Fruit fly (Drosophila melanogaster) whole organism, embryonic: ENCODE data around the gene Ciz1.
A peak's percentile ranks its signal among the peaks of the same experiment; 100 is the strongest.

ENCODE experiments used
- Ada2b ChIP-seq: fragments of 200-800 bp; sonication (Bioruptor generic); IDR thresholded peaks from 2 replicates; pipeline ENCODE4 v1.3.6; 2022; ENCODE audit warnings: missing biosample characterization, missing genetic modification characterization
- Atf3 ChIP-seq: fragments of 200-800 bp; sonication (Bioruptor generic); optimal IDR thresholded peaks from 3 replicates; lab custom pipeline; 2016; ENCODE audit warnings: missing biosample characterization, missing genetic modification characterization
- CG10147 ChIP-seq: fragments of 200-800 bp; sonication (Bioruptor generic); optimal IDR thresholded peaks from 2 replicates; lab custom pipeline; 2019; ENCODE audit warnings: missing biosample characterization, mild to moderate bottlenecking, missing genetic modification characterization, moderate library complexity
- CG11247 ChIP-seq: fragments of 200-800 bp; sonication (Bioruptor generic); IDR thresholded peaks from 2 replicates; pipeline ENCODE4 v1.3.6; 2022; ENCODE audit warnings: missing biosample characterization, missing genetic modification characterization
- CG12071 ChIP-seq: fragments of 200-800 bp; sonication (Bioruptor generic); optimal IDR thresholded peaks from 3 replicates; lab custom pipeline; 2018; ENCODE audit warnings: missing biosample characterization, mild to moderate bottlenecking, missing genetic modification characterization
- CG14014 ChIP-seq: fragments of 200-800 bp; sonication (Bioruptor generic); IDR thresholded peaks from 2 replicates; pipeline ENCODE4 v1.3.6; 2022; ENCODE audit warnings: missing biosample characterization, missing genetic modification characterization
- CG14667 ChIP-seq: fragments of 200-800 bp; sonication (Bioruptor generic); IDR thresholded peaks from 2 replicates; pipeline ENCODE4 v1.3.6; 2022; ENCODE audit warnings: missing biosample characterization, missing genetic modification characterization
- CG15011 ChIP-seq: fragments of 200-800 bp; sonication (Bioruptor generic); optimal IDR thresholded peaks from 3 replicates; lab custom pipeline; 2018; ENCODE audit warnings: missing biosample characterization, mild to moderate bottlenecking, missing genetic modification characterization
- CG15269 ChIP-seq: fragments of 200-800 bp; sonication (Bioruptor generic); optimal IDR thresholded peaks from 2 replicates; lab custom pipeline; 2018; ENCODE audit warnings: missing biosample characterization, mild to moderate bottlenecking, missing genetic modification characterization, moderate library complexity
- CG17385 ChIP-seq: fragments of 200-800 bp; sonication (Bioruptor generic); optimal IDR thresholded peaks from 3 replicates; lab custom pipeline; 2018; ENCODE audit warnings: missing biosample characterization, mild to moderate bottlenecking, missing genetic modification characterization
- CG30020 ChIP-seq: fragments of 200-800 bp; optimal IDR thresholded peaks from 2 replicates; lab custom pipeline; 2019; ENCODE audit warnings: missing biosample characterization, mild to moderate bottlenecking, missing genetic modification characterization, moderate library complexity
- CG32767 ChIP-seq: fragments of 200-800 bp; sonication (Bioruptor generic); IDR thresholded peaks from 2 replicates; pipeline ENCODE4 v1.3.6; 2022; ENCODE audit warnings: missing biosample characterization, missing genetic modification characterization
- CG33213 ChIP-seq: fragments of 200-800 bp; sonication (Bioruptor generic); optimal IDR thresholded peaks from 3 replicates; lab custom pipeline; 2016; ENCODE audit warnings: missing biosample characterization, missing genetic modification characterization
- CG34376 ChIP-seq: fragments of 200-800 bp; sonication (Bioruptor generic); optimal IDR thresholded peaks from 2 replicates; lab custom pipeline; 2018; ENCODE audit warnings: missing biosample characterization, mild to moderate bottlenecking, missing genetic modification characterization
- CG3726 ChIP-seq: fragments of 200-800 bp; sonication (Bioruptor generic); IDR thresholded peaks from 3 replicates; pipeline ENCODE4, ENCODE4 v1.3.6; 2022; ENCODE audit warnings: missing biosample characterization, missing genetic modification characterization
- CG7271 ChIP-seq: fragments of 200-800 bp; sonication (Bioruptor generic); optimal IDR thresholded peaks from 2 replicates; lab custom pipeline; 2018; ENCODE audit warnings: missing biosample characterization, mild to moderate bottlenecking, missing genetic modification characterization, moderate library complexity
- CG7556 ChIP-seq: fragments of 200-800 bp; sonication (Bioruptor generic); optimal IDR thresholded peaks from 2 replicates; lab custom pipeline; 2017; ENCODE audit warnings: missing biosample characterization, mild to moderate bottlenecking, missing genetic modification characterization
- CG7987 ChIP-seq: fragments of 200-800 bp; sonication (Bioruptor generic); optimal IDR thresholded peaks from 2 replicates; lab custom pipeline; 2018; ENCODE audit warnings: missing biosample characterization, mild to moderate bottlenecking, missing genetic modification characterization, moderate library complexity
- CG8944 ChIP-seq: fragments of 200-800 bp; sonication (Bioruptor generic); optimal IDR thresholded peaks from 3 replicates; lab custom pipeline; 2016; ENCODE audit warnings: missing biosample characterization, missing genetic modification characterization
- CG9609 ChIP-seq: fragments of 200-800 bp; sonication (Bioruptor generic); optimal IDR thresholded peaks from 3 replicates; lab custom pipeline; 2016; ENCODE audit warnings: missing biosample characterization, missing genetic modification characterization
- Dll ChIP-seq: fragments of 200-800 bp; sonication (Bioruptor generic); IDR thresholded peaks from 4 replicates; pipeline ENCODE4 v1.3.6; 2022; ENCODE audit warnings: missing biosample characterization, missing genetic modification characterization; ENCODE audit not compliant: partially characterized antibody
- Lhr ChIP-seq: fragments of 200-800 bp; sonication (Bioruptor generic); optimal IDR thresholded peaks from 3 replicates; lab custom pipeline; 2017; ENCODE audit warnings: mild to moderate bottlenecking, missing biosample characterization, missing genetic modification reagents, missing genetic modification characterization
- Mes4 ChIP-seq: fragments of 200-800 bp; sonication (Bioruptor generic); optimal IDR thresholded peaks from 2 replicates; lab custom pipeline; 2016; ENCODE audit warnings: missing biosample characterization, missing genetic modification characterization
- Myb ChIP-seq: fragments of 200-800 bp; sonication (Bioruptor generic); optimal IDR thresholded peaks from 2 replicates; lab custom pipeline; 2016; ENCODE audit warnings: missing biosample characterization, missing genetic modification characterization
- NC2β ChIP-seq: fragments of 200-800 bp; sonication (Bioruptor generic); optimal IDR thresholded peaks from 2 replicates; lab custom pipeline; 2016; ENCODE audit warnings: missing biosample characterization, missing genetic modification characterization
- Nf-YC ChIP-seq: fragments of 200-800 bp; optimal IDR thresholded peaks from 3 replicates; lab custom pipeline; 2019; ENCODE audit warnings: missing biosample characterization, mild to moderate bottlenecking, missing genetic modification characterization, moderate library complexity
- Sox102F ChIP-seq: fragments of 200-800 bp; sonication (Bioruptor generic); optimal IDR thresholded peaks from 2 replicates; lab custom pipeline; 2018; ENCODE audit warnings: missing biosample characterization, mild to moderate bottlenecking, missing genetic modification characterization, moderate library complexity
- Sry-δ ChIP-seq: fragments of 200-800 bp; sonication (Bioruptor generic); optimal IDR thresholded peaks from 2 replicates; lab custom pipeline; 2016; ENCODE audit warnings: missing biosample characterization, missing genetic modification characterization
- abd-A ChIP-seq: fragments of 200-800 bp; sonication (Bioruptor generic); optimal IDR thresholded peaks from 3 replicates; lab custom pipeline; 2019; ENCODE audit warnings: missing biosample characterization, mild to moderate bottlenecking, missing genetic modification characterization, moderate library complexity
- br ChIP-seq: fragments of >200 bp; optimal IDR thresholded peaks from 2 replicates; lab custom pipeline; 2017
- btn ChIP-seq: fragments of 200-800 bp; sonication (Bioruptor generic); optimal IDR thresholded peaks from 2 replicates; lab custom pipeline; 2016; ENCODE audit warnings: missing biosample characterization, missing genetic modification characterization
- chm ChIP-seq: fragments of 200-800 bp; sonication (Bioruptor generic); IDR thresholded peaks from 2 replicates; pipeline ENCODE4 v1.3.6; 2022; ENCODE audit warnings: missing biosample characterization, missing genetic modification characterization
- croc ChIP-seq: fragments of 200-800 bp; sonication (Bioruptor generic); conservative IDR thresholded peaks from 3 replicates; pipeline ENCODE4 v1.3.6; 2022; ENCODE audit warnings: missing biosample characterization, missing genetic modification characterization
- dm ChIP-seq: fragments of 200-800 bp; sonication (Bioruptor generic); optimal IDR thresholded peaks from 3 replicates; lab custom pipeline; 2016; ENCODE audit warnings: missing biosample characterization, missing genetic modification characterization
- esg ChIP-seq: fragments of 200-800 bp; sonication (Bioruptor generic); conservative IDR thresholded peaks from 2 replicates; pipeline ENCODE4 v1.3.6; 2022; ENCODE audit warnings: missing biosample characterization, missing genetic modification characterization
- fd3F ChIP-seq: fragments of 200-800 bp; sonication (Bioruptor generic); optimal IDR thresholded peaks from 2 replicates; lab custom pipeline; 2018; ENCODE audit warnings: missing biosample characterization, mild to moderate bottlenecking, missing genetic modification characterization, moderate library complexity
- fd96Cb ChIP-seq: fragments of 200-800 bp; sonication (Bioruptor generic); optimal IDR thresholded peaks from 2 replicates; lab custom pipeline; 2018; ENCODE audit warnings: missing biosample characterization, mild to moderate bottlenecking, missing genetic modification characterization, moderate library complexity
- jing ChIP-seq: fragments of 200-800 bp; sonication (Bioruptor generic); optimal IDR thresholded peaks from 2 replicates; lab custom pipeline; 2018; ENCODE audit warnings: missing biosample characterization, mild to moderate bottlenecking, missing genetic modification characterization
- lola ChIP-seq, 3 experiments: fragments of >200 bp in 2 of 3; fragments of 200-800 bp in 1 of 3; sonication (Bioruptor generic) in 1 of 3; optimal IDR thresholded peaks; 2 replicates each; lab custom pipeline; 2017 to 2019; ENCODE audit warnings: missing biosample characterization in 3 of 3, missing genetic modification characterization in 3 of 3, mild to moderate bottlenecking in 1 of 3, moderate library complexity in 1 of 3
- maf-S ChIP-seq: fragments of 200-800 bp; sonication (Bioruptor generic); optimal IDR thresholded peaks from 2 replicates; lab custom pipeline; 2016; ENCODE audit warnings: missing biosample characterization, missing genetic modification characterization
- peb ChIP-seq: fragments of 200-800 bp; sonication (Bioruptor generic); IDR thresholded peaks from 2 replicates; pipeline ENCODE4 v1.3.6; 2022; ENCODE audit warnings: missing biosample characterization, missing genetic modification characterization
- pita ChIP-seq: fragments of 200-800 bp; sonication (Bioruptor generic); optimal IDR thresholded peaks from 2 replicates; lab custom pipeline; 2017; ENCODE audit warnings: missing biosample characterization, mild to moderate bottlenecking, missing genetic modification characterization
- schlank ChIP-seq: fragments of 200-800 bp; sonication (Bioruptor generic); optimal IDR thresholded peaks from 2 replicates; lab custom pipeline; 2018; ENCODE audit warnings: missing biosample characterization, mild to moderate bottlenecking, missing genetic modification characterization
- scrt ChIP-seq: fragments of 200-800 bp; sonication (Bioruptor generic); optimal IDR thresholded peaks from 2 replicates; lab custom pipeline; 2018; ENCODE audit warnings: missing biosample characterization, mild to moderate bottlenecking, missing genetic modification characterization, moderate library complexity
- sima ChIP-seq: fragments of 200-800 bp; sonication (Bioruptor generic); optimal IDR thresholded peaks from 2 replicates; lab custom pipeline; 2016; ENCODE audit warnings: missing biosample characterization, missing genetic modification characterization
- sisA ChIP-seq: fragments of 200-800 bp; sonication (Bioruptor generic); IDR thresholded peaks from 2 replicates; pipeline ENCODE4 v1.3.6; 2022; ENCODE audit warnings: missing biosample characterization, missing genetic modification characterization
- sug ChIP-seq: fragments of 200-800 bp; optimal IDR thresholded peaks from 2 replicates; lab custom pipeline; 2019; ENCODE audit warnings: missing biosample characterization, mild to moderate bottlenecking, missing genetic modification characterization, moderate library complexity
- yki ChIP-seq: fragments of >200 bp; optimal IDR thresholded peaks from 3 replicates; lab custom pipeline; 2018
- zf30C ChIP-seq: fragments of 200-800 bp; sonication (Bioruptor generic); optimal IDR thresholded peaks from 3 replicates; lab custom pipeline; 2018; ENCODE audit warnings: missing biosample characterization, mild to moderate bottlenecking, missing genetic modification characterization

Gene Ciz1

DNA sequence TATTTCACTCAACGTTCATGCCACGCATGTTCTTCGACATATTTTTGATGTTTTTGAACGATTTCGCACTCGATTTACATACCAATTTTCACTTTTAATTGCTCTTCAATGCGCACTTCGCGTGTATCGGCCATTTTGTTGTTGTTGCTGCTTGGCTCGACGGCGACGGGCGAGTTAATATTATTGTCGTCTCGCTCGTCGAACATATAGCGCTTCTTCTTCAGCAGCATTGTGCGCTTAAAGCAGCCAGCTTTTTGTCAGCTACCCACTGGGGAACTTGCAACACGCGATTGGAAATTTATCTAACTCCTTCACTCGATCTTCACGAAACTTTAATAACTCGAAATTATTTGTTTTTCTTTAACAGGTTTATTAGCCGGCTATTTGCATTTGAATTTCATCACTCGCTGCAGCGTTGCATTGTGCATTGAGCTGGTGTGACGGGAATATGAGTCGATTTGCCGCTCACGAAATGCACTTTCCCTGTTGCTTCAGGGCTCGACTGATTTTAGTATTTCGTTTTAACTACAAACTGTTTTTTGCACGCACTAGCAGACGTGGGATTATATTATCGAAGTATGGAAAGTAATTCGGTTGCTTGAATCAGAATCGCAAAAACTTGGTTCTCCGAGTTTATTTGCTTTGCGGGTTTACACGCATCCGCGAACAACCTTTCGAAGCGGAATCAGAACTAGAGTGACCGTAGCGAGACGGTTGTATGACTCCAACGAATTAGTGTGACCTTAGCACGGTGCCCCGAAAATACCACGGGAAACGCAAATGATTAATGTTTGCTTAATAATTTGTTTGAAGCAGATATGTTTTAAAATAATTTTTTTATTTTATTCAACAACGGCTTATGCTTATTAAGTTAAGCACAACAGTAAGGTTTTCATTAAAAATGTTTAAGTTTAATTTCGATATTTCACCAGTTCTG lies 9.6 kb upstream of the Ciz1 start, which contains the start of gene RasGAP1 (continued):
- TF ChIP-seq CG11247 (no peak), Dll (GFP tag; lab: Robert Waterston, UW) (peak; percentile 57; the same call in 3 of the 4 replicates), CG7987 (no peak), jing (GFP tag; lab: Kevin White, UChicago) (no peak), scrt (GFP tag; lab: Kevin White, UChicago) (peak; percentile 87), Myb (peak; percentile 9), pita (GFP tag; lab: Kevin White, UChicago) (no peak), CG34376 (GFP tag; lab: Kevin White, UChicago) (no peak), CG7271 (tag; lab: Kevin White, UChicago) (no peak), CG7556 (GFP tag; lab: Kevin White, UChicago) (no peak), CG10147 (no peak), croc (GFP tag; lab: Robert Waterston, UW) (no peak), Nf-YC (tag; lab: Kevin White, UChicago) (peak; percentile 9), CG3726 (GFP tag; lab: Robert Waterston, UW) (no peak), CG17385 (GFP tag; lab: Kevin White, UChicago) (peak; percentile 83), CG14667 (GFP tag; lab: Robert Waterston, UW) (no peak), Sox102F (GFP tag; lab: Kevin White, UChicago) (no peak), CG32767 (GFP tag; lab: Robert Waterston, UW) (no peak), Ada2b (no peak), CG15269 (tag; lab: Kevin White, UChicago) (peak; percentile 22), fd3F (GFP tag; lab: Kevin White, UChicago) (no peak), NC2β (GFP tag; lab: Kevin White, UChicago) (no peak), br (no peak), lola (GFP tag; optimal IDR thresholded peaks at IDR 0.05; lab: Kevin White, UChicago) (no peak), esg (GFP tag; lab: Robert Waterston, UW) (no peak), CG8944 (GFP tag; lab: Kevin White, UChicago) (no peak), CG14014 (GFP tag; lab: Robert Waterston, UW) (no peak), CG30020 (tag; lab: Kevin White, UChicago) (peak; percentile 20), chm (GFP tag; lab: Robert Waterston, UW) (peak; percentile 52), CG15011 (GFP tag; lab: Kevin White, UChicago) (no peak), zf30C (no peak), maf-S (GFP tag; lab: Kevin White, UChicago) (no peak), Sry-δ (GFP tag; lab: Kevin White, UChicago) (peak; percentile 36), btn (GFP tag; lab: Kevin White, UChicago) (no peak), abd-A (no peak), yki (lab: Kevin White, UChicago) (no peak), Lhr (no peak), dm (GFP tag; lab: Kevin White, UChicago) (peak; percentile 37), Mes4 (GFP tag; lab: Kevin White, UChicago) (no peak), fd96Cb (tag; lab: Kevin White, UChicago) (no peak), CG12071 (no peak), CG33213 (GFP tag; lab: Kevin White, UChicago) (no peak), Atf3 (GFP tag; lab: Kevin White, UChicago) (no peak), schlank (tag; lab: Kevin White, UChicago) (no peak), sima (GFP tag; lab: Kevin White, UChicago) (no peak), peb (GFP tag; lab: Robert Waterston, UW) (no peak), CG9609 (GFP tag; lab: Kevin White, UChicago) (no peak), sisA (no peak), sug (tag; lab: Kevin White, UChicago) (peak; percentile 22)
